Worm (Caenorhabditis elegans): ENCODE results near the gene F25A2.1.

DNA sequence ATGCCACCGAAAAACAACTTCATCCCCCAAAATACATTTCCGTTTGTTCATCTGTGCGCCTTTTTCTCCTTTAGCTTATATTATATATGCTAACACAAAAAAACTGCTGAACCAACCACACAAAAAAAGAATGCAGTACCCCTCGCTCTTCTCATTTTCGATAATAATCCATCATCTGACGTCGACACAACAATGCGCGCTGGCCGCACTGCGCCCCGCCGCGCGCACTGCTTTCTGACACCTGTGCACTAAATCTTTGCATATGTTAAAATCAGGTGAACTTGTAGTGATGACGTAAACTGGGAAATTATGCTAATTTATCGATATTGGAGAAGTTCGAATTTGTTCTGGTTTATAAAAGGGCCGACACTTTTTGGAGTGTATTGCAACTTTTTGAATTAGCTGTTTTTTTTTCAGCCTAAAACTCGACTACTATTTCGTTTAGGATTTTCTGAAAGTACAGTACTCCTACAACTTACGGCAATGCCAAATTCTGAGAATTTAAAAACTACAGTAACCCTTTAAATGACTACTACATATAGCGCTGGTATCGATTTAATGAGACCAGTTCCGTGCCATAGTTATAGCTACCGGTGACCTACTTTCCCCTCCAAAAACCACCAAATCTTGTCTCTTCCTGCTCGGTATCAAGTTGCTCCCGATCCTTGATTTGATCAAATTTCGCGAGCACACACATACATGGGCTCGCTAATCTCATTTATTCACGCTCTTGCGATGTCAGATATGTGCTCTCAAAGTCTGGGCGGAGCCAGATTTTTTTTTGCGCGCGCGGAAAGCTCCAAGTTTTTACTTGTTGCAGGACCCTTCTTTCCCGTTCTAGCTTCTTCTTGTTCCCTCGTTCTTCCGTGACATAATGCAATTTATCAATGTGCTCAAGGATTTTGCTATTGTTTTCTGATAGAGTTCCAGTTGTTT, 29.4 kb upstream of the F25A2.1 start:
- TF ChIP-seq tab-1 (GFP tag; IDR thresholded peaks at IDR 0.05) (no peak), med-1 (GFP tag; optimal IDR thresholded peaks at IDR 0.05; ENCODE audit: insufficient read depth) (no peak), ztf-23 (GFP tag; IDR thresholded peaks at IDR 0.05) (no peak), T22C8.4 (GFP tag; IDR thresholded peaks at IDR 0.05) (no peak), klf-2 (GFP tag; conservative IDR thresholded peaks at IDR 0.05) (no peak), ref-1 (GFP tag; conservative IDR thresholded peaks at IDR 0.05) (no peak)

Data from whole organism, midembryonic.